Worm (Caenorhabditis elegans): Measurements from ENCODE around the gene T14G8.6.

T14G8.6 gene

DNA sequence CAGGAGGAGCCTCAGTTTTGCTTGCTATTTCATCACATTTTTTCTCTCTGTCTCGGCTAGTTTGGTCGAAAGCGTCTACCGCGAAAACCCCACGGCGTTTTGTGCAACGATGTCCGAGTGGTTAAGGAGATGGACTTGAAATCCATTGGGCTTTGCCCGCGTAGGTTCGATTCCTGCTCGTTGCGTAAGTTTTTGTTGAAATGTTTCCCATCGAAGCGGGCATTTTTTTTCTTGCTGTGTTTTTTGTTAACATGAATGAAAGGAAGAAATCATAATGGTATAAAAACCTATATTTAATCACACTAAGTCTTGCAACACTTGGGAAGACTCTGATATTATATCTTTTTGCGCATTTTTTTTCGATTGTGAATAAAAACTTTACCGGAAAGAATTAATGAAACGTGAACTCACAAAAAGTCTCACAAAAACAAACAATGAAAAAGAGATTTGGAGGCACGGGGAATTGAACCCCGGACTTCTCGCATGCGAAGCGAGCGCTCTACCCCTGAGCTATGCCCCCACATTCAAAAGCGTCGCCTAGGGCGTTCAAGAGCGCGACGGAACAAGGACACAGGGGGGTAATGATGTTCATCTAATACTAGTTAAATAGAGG lies 27.3 kb upstream of the T14G8.6 start:
- TF ChIP-seq nhr-28 (tag; optimal IDR thresholded peaks at IDR 0.05) (no peak), nhr-11 (tag; optimal IDR thresholded peaks at IDR 0.05) (no peak), egl-27 (tag; optimal IDR thresholded peaks at IDR 0.05) (peak in 1 of 2 experiments; percentile 41), ceh-82 (tag; optimal IDR thresholded peaks at IDR 0.05) (peak; percentile 72 to 81 (median 80)), hlh-17 (GFP tag; optimal IDR thresholded peaks at IDR 0.05; ENCODE audit: borderline replicate concordance) (no peak), lin-39 (tag; optimal IDR thresholded peaks at IDR 0.05) (peak; percentile 36), ceh-88 (GFP tag; IDR thresholded peaks at IDR 0.05) (peak; percentile 57), efl-3 (GFP tag; optimal IDR thresholded peaks at IDR 0.05) (no peak), C34B4.2 (tag; optimal IDR thresholded peaks at IDR 0.05) (no peak), aha-1 (tag; optimal IDR thresholded peaks at IDR 0.05) (no peak), nhr-20 (tag; optimal IDR thresholded peaks at IDR 0.05) (peak; percentile 77), unc-62 (GFP tag; optimal IDR thresholded peaks at IDR 0.05) (no peak), ama-1 (optimal IDR thresholded peaks at IDR 0.05) (no peak), elt-3 (tag; optimal IDR thresholded peaks at IDR 0.05) (peak in 1 of 6 experiments; percentile 72), dsc-1 (tag; optimal IDR thresholded peaks at IDR 0.05) (peak; percentile 73), snu-23 (GFP tag; optimal IDR thresholded peaks at IDR 0.05) (peak; percentile 84), mab-9 (GFP tag; IDR thresholded peaks at IDR 0.05) (no peak), grh-1 (GFP tag; IDR thresholded peaks at IDR 0.05) (no peak), lin-35 (GFP tag; optimal IDR thresholded peaks at IDR 0.05) (peak in 1 of 2 experiments; percentile 53), zag-1 (tag; optimal IDR thresholded peaks at IDR 0.05) (no peak), nhr-47 (tag; optimal IDR thresholded peaks at IDR 0.05) (peak; percentile 83), fos-1 (tag; optimal IDR thresholded peaks at IDR 0.05) (peak; percentile 37), unc-86 (tag; optimal IDR thresholded peaks at IDR 0.05) (peak; percentile 26), nhr-237 (tag; optimal IDR thresholded peaks at IDR 0.05) (no peak), ceh-63 (GFP tag; optimal IDR thresholded peaks at IDR 0.05) (no peak), jun-1 (tag; optimal IDR thresholded peaks at IDR 0.05) (peak; percentile 83), nhr-19 (GFP tag; conservative IDR thresholded peaks at IDR 0.05) (peak; percentile 75), C04F5.9 (tag; optimal IDR thresholded peaks at IDR 0.05) (no peak), blmp-1 (tag; optimal IDR thresholded peaks at IDR 0.05) (peak; percentile 20), nhr-77 (tag; optimal IDR thresholded peaks at IDR 0.05) (peak; percentile 52), nhr-76 (tag; optimal IDR thresholded peaks at IDR 0.05) (no peak), lin-13 (GFP tag; optimal IDR thresholded peaks at IDR 0.05) (peak; percentile 27), mef-2 (tag; optimal IDR thresholded peaks at IDR 0.05) (no peak), ztf-4 (tag; optimal IDR thresholded peaks at IDR 0.05) (no peak), lsy-2 (tag; optimal IDR thresholded peaks at IDR 0.05) (peak; percentile 36 to 71), aly-2 (tag; optimal IDR thresholded peaks at IDR 0.05) (peak; percentile 55), ztf-11 (tag; optimal IDR thresholded peaks at IDR 0.05) (peak in 1 of 2 experiments; percentile 10), nhr-85 (tag) (peak; percentile 77), swsn-7 (tag; optimal IDR thresholded peaks at IDR 0.05) (peak; percentile 79), mep-1 (tag; optimal IDR thresholded peaks at IDR 0.05) (peak; percentile 74), lir-3 (tag; optimal IDR thresholded peaks at IDR 0.05; ENCODE audit: poor library complexity) (peak; percentile 12), hpl-2 (GFP tag; optimal IDR thresholded peaks at IDR 0.05) (no peak), tbx-2 (tag; optimal IDR thresholded peaks at IDR 0.05) (peak; percentile 61), hlh-4 (tag; optimal IDR thresholded peaks at IDR 0.05) (no peak), snpc-4 (tag; optimal IDR thresholded peaks at IDR 0.05) (peak; percentile 38), ceh-90 (tag; optimal IDR thresholded peaks at IDR 0.05) (no peak), rnt-1 (tag; optimal IDR thresholded peaks at IDR 0.05) (peak; percentile 73), nhr-12 (tag; optimal IDR thresholded peaks at IDR 0.05) (no peak), fkh-4 (tag; optimal IDR thresholded peaks at IDR 0.05; ENCODE audit: borderline replicate concordance) (no peak), efl-1 (optimal IDR thresholded peaks at IDR 0.05) (peak; percentile 36 to 50), efl-1 (GFP tag; optimal IDR thresholded peaks at IDR 0.05 in 1 of 2) (peak in 1 of 2 experiments; percentile 93), F16B12.6 (tag; optimal IDR thresholded peaks at IDR 0.05) (no peak), skn-1 (tag; optimal IDR thresholded peaks at IDR 0.05) (peak; percentile 57), egl-13 (tag; optimal IDR thresholded peaks at IDR 0.05) (peak; percentile 24)

Data from whole organism, L1 larva.